Fruit fly (Drosophila melanogaster): Measurements from ENCODE around the gene Atg4a.

Atg4a gene

dm6 chr2L:1062473-1063363 is 18.0 kb upstream of the Atg4a start (continued):
- TF ChIP-seq Ravus (GFP tag; IDR thresholded peaks at IDR 0.05) (no peak), CG8388 (GFP tag; optimal IDR thresholded peaks at IDR 0.05) (peak; percentile 45), MESR4 (GFP tag; optimal IDR thresholded peaks at IDR 0.05) (no peak), Bdp1 (GFP tag; optimal IDR thresholded peaks at IDR 0.05) (no peak), CG7839 (tag; optimal IDR thresholded peaks at IDR 0.05) (peak; percentile 43), CG13296 (GFP tag; optimal IDR thresholded peaks at IDR 0.05) (no peak), CG9797 (GFP tag; optimal IDR thresholded peaks at IDR 0.05) (no peak), CG9932 (GFP tag; IDR thresholded peaks at IDR 0.05) (no peak), CG16779 (GFP tag; IDR thresholded peaks at IDR 0.05) (no peak), Doc2 (GFP tag; IDR thresholded peaks at IDR 0.05) (no peak), CG4424 (GFP tag; optimal IDR thresholded peaks at IDR 0.05) (peak; percentile 68), kni (GFP tag; optimal IDR thresholded peaks at IDR 0.05) (peak; percentile 31), mam (GFP tag; optimal IDR thresholded peaks at IDR 0.05) (no peak), CG4854 (GFP tag; optimal IDR thresholded peaks at IDR 0.05) (no peak), Asciz (GFP tag; optimal IDR thresholded peaks at IDR 0.05) (no peak), cad (GFP tag; optimal IDR thresholded peaks at IDR 0.05) (no peak), CG12391 (tag; optimal IDR thresholded peaks at IDR 0.05) (peak; percentile 66), CG8478 (optimal IDR thresholded peaks at IDR 0.05) (no peak), org-1 (GFP tag; optimal IDR thresholded peaks at IDR 0.05) (peak; percentile 41), ara (GFP tag; IDR thresholded peaks at IDR 0.05) (peak; percentile 59), CG3726 (GFP tag; IDR thresholded peaks at IDR 0.05) (no peak), Mes4 (GFP tag; optimal IDR thresholded peaks at IDR 0.05) (peak; percentile 23), fru (optimal IDR thresholded peaks at IDR 0.05) (no peak), CG8281 (tag; optimal IDR thresholded peaks at IDR 0.05) (no peak), Doc3 (GFP tag; IDR thresholded peaks at IDR 0.05; ENCODE audit: partially characterized antibody) (no peak), z (GFP tag; IDR thresholded peaks at IDR 0.05) (peak; percentile 76), Camta (GFP tag; optimal IDR thresholded peaks at IDR 0.05) (peak; percentile 34), croc (GFP tag; conservative IDR thresholded peaks at IDR 0.05) (peak; percentile 41; the same call in 1 of the 3 replicates), CG10979 (tag; optimal IDR thresholded peaks at IDR 0.05) (peak; percentile 78), jigr1 (GFP tag; IDR thresholded peaks at IDR 0.05) (no peak), CG2678 (tag; optimal IDR thresholded peaks at IDR 0.05) (peak; percentile 52), Hsf (GFP tag; optimal IDR thresholded peaks at IDR 0.05) (peak; percentile 36), Hr39 (optimal IDR thresholded peaks at IDR 0.05) (no peak), CG2199 (GFP tag; IDR thresholded peaks at IDR 0.05) (peak; percentile 99), eve (GFP tag; optimal IDR thresholded peaks at IDR 0.05) (no peak), CG42726 (GFP tag; IDR thresholded peaks at IDR 0.05; ENCODE audit: partially characterized antibody) (no peak), CG9215 (GFP tag; IDR thresholded peaks at IDR 0.05) (no peak), CG2116 (GFP tag; optimal IDR thresholded peaks at IDR 0.05) (peak; percentile 9), bcd (GFP tag; optimal IDR thresholded peaks at IDR 0.05) (peak; percentile 16), Usf (GFP tag; optimal IDR thresholded peaks at IDR 0.05) (peak; percentile 44), Lim3 (GFP tag; IDR thresholded peaks at IDR 0.05) (no peak), Taf1 (GFP tag; IDR thresholded peaks at IDR 0.05) (no peak), Hmx (GFP tag; optimal IDR thresholded peaks at IDR 0.05) (no peak), Xrp1 (GFP tag; IDR thresholded peaks at IDR 0.05) (peak; percentile 58), tll (GFP tag; optimal IDR thresholded peaks at IDR 0.05) (no peak), Dp (GFP tag; optimal IDR thresholded peaks at IDR 0.05) (no peak), crc (GFP tag; optimal IDR thresholded peaks at IDR 0.05) (no peak), Nf-YB (GFP tag; optimal IDR thresholded peaks at IDR 0.05) (peak; percentile 12), sqz (GFP tag; optimal IDR thresholded peaks at IDR 0.05) (no peak), CG17568 (GFP tag; optimal IDR thresholded peaks at IDR 0.05) (no peak), trem (tag; optimal IDR thresholded peaks at IDR 0.05) (peak; percentile 60)

Data from whole organism, embryonic.